Fruit fly (Drosophila melanogaster): ENCODE results near the gene beat-VII.

dm6 chr3R:26629618-26630017 is 52.1 kb downstream of the beat-VII start, which contains the start of gene TwdlJ:
- TF ChIP-seq Blimp-1 (GFP tag; optimal IDR thresholded peaks at IDR 0.05) (no peak), net (GFP tag; optimal IDR thresholded peaks at IDR 0.05) (no peak), Sox14 (GFP tag; optimal IDR thresholded peaks at IDR 0.05) (no peak), CG34406 (GFP tag; optimal IDR thresholded peaks at IDR 0.05) (no peak), CG4318 (GFP tag; optimal IDR thresholded peaks at IDR 0.05) (no peak), Lpt (GFP tag; optimal IDR thresholded peaks at IDR 0.05) (no peak), CG3032 (tag; optimal IDR thresholded peaks at IDR 0.05) (no peak), CG6854 (GFP tag; optimal IDR thresholded peaks at IDR 0.05) (no peak), Gug (GFP tag; IDR thresholded peaks at IDR 0.05) (no peak), CG11294 (GFP tag; IDR thresholded peaks at IDR 0.05) (no peak), CG1621 (tag; optimal IDR thresholded peaks at IDR 0.05) (no peak), fkh (GFP tag; optimal IDR thresholded peaks at IDR 0.05) (no peak)

Data from whole organism, prepupa.